Worm (Caenorhabditis elegans) whole organism, L1 larva: Measurements from ENCODE around the gene Y73B6BL.23.

ENCODE experiments used
- F16B12.6 ChIP-seq: fragments of 150-350 bp; optimal IDR thresholded peaks from 2 replicates; lab custom pipeline; 2014; ENCODE audit warnings: missing biosample characterization, missing genetic modification characterization
- aly-2 ChIP-seq: fragments of 150-350 bp; optimal IDR thresholded peaks from 2 replicates; lab custom pipeline; 2014; ENCODE audit warnings: missing biosample characterization, missing genetic modification characterization
- ama-1 ChIP-seq: fragments of 150-350 bp; optimal IDR thresholded peaks from 2 replicates; lab custom pipeline; 2014
- ceh-63 ChIP-seq: fragments of 200-800 bp; sonication (Bioruptor generic); optimal IDR thresholded peaks from 2 replicates; lab custom pipeline; 2018; ENCODE audit warnings: mild to moderate bottlenecking, missing genetic modification characterization, missing compliant biosample characterization
- ceh-8 ChIP-seq: fragments of 200-800 bp; sonication (Bioruptor generic); optimal IDR thresholded peaks from 2 replicates; lab custom pipeline; 2018; ENCODE audit warnings: mild to moderate bottlenecking, missing genetic modification characterization, moderate library complexity, missing compliant biosample characterization
- ces-1 ChIP-seq: fragments of 150-350 bp; optimal IDR thresholded peaks from 2 replicates; lab custom pipeline; 2014; ENCODE audit warnings: missing biosample characterization, missing genetic modification reagents, missing genetic modification characterization
- dpl-1 ChIP-seq, 3 experiments: fragments of 150-350 bp in 2 of 3; sonication (generic microtip) in 1 of 3; optimal IDR thresholded peaks; 2 replicates each; lab custom pipeline; 2014 to 2017; ENCODE audit warnings: missing biosample characterization in 3 of 3, missing genetic modification characterization in 3 of 3, missing genetic modification reagents in 3 of 3
- dsc-1 ChIP-seq: sonication (generic microtip); optimal IDR thresholded peaks from 2 replicates; lab custom pipeline; 2016; ENCODE audit warnings: mild to moderate bottlenecking, missing genetic modification characterization, missing compliant biosample characterization
- efl-1 ChIP-seq, 4 experiments: fragments of 150-350 bp; optimal IDR thresholded peaks in 3 of 4; peaks in 1 of 4; 1 replicate in 1 of 4; 2 replicates in 3 of 4; lab custom pipeline; 2014; ENCODE audit warnings: missing biosample characterization in 2 of 4, missing genetic modification characterization in 2 of 4, missing genetic modification reagents in 2 of 4
- efl-3 ChIP-seq: fragments of 200-800 bp; sonication (Bioruptor generic); optimal IDR thresholded peaks from 2 replicates; lab custom pipeline; 2018; ENCODE audit warnings: mild to moderate bottlenecking, missing genetic modification characterization, missing compliant biosample characterization
- egl-13 ChIP-seq: sonication (generic microtip); optimal IDR thresholded peaks from 2 replicates; lab custom pipeline; 2016; ENCODE audit warnings: missing genotype, missing genetic modification reagents, missing genetic modification characterization, missing compliant biosample characterization
- egl-27 ChIP-seq, 2 experiments: fragments of 150-350 bp in 1 of 2; sonication (generic microtip); optimal IDR thresholded peaks; 3 replicates each; lab custom pipeline; 2017 to 2018; ENCODE audit warnings: missing biosample characterization in 2 of 2, missing genetic modification characterization in 2 of 2, missing genetic modification reagents in 2 of 2
- elt-2 ChIP-seq: sonication (generic microtip); optimal IDR thresholded peaks from 2 replicates; lab custom pipeline; 2016; ENCODE audit warnings: missing genetic modification characterization, mild to moderate bottlenecking, inconsistent platforms, missing compliant biosample characterization, missing genetic modification reagents
- elt-3 ChIP-seq, 6 experiments: fragments of 150-350 bp in 1 of 6; sonication (generic microtip); optimal IDR thresholded peaks; 2 replicates each; lab custom pipeline; 2017 to 2018; ENCODE audit warnings: missing biosample characterization in 6 of 6, missing genetic modification characterization in 6 of 6, inconsistent platforms in 1 of 6
- fkh-8 ChIP-seq: sonication (generic microtip); optimal IDR thresholded peaks from 2 replicates; lab custom pipeline; 2016; ENCODE audit warnings: mild to moderate bottlenecking, missing genetic modification characterization, missing compliant biosample characterization
- grh-1 ChIP-seq: fragments of 200-800 bp; sonication (Bioruptor generic); IDR thresholded peaks from 2 replicates; pipeline ENCODE4 v1.3.6; 2022; ENCODE audit warnings: missing genetic modification reagents, missing genetic modification characterization, missing compliant biosample characterization
- hlh-17 ChIP-seq: fragments of 200-800 bp; sonication (Bioruptor generic); optimal IDR thresholded peaks from 2 replicates; lab custom pipeline; 2018; ENCODE audit warnings: missing genetic modification characterization, mild to moderate bottlenecking, missing compliant biosample characterization, moderate library complexity, borderline replicate concordance
- hlh-4 ChIP-seq: sonication (generic microtip); optimal IDR thresholded peaks from 2 replicates; lab custom pipeline; 2016; ENCODE audit warnings: mild to moderate bottlenecking, missing genetic modification characterization, missing compliant biosample characterization
- lin-14 ChIP-seq: fragments of 200-800 bp; sonication (Bioruptor generic); optimal IDR thresholded peaks from 2 replicates; lab custom pipeline; 2018; ENCODE audit warnings: mild to moderate bottlenecking, missing genetic modification characterization, moderate library complexity, missing compliant biosample characterization
- lin-39 ChIP-seq: fragments of 150-350 bp; optimal IDR thresholded peaks from 2 replicates; lab custom pipeline; 2014; ENCODE audit warnings: missing biosample characterization, missing genetic modification reagents, missing genetic modification characterization
- lsy-2 ChIP-seq, 2 experiments: fragments of 150-350 bp; optimal IDR thresholded peaks; 2 replicates each; lab custom pipeline; 2014; ENCODE audit warnings: missing biosample characterization in 2 of 2, missing genetic modification characterization in 2 of 2
- mab-9 ChIP-seq: fragments of 200-800 bp; sonication (Bioruptor generic); IDR thresholded peaks from 2 replicates; pipeline ENCODE4 v1.3.6; 2022; ENCODE audit warnings: missing genetic modification reagents, missing genetic modification characterization, missing compliant biosample characterization
- mep-1 ChIP-seq: fragments of 150-350 bp; optimal IDR thresholded peaks from 2 replicates; lab custom pipeline; 2014; ENCODE audit warnings: missing biosample characterization, missing genetic modification characterization
- nhr-11 ChIP-seq: fragments of 150-350 bp; optimal IDR thresholded peaks from 2 replicates; lab custom pipeline; 2014; ENCODE audit warnings: missing biosample characterization, missing genetic modification characterization
- nhr-237 ChIP-seq: fragments of 150-350 bp; optimal IDR thresholded peaks from 2 replicates; lab custom pipeline; 2014; ENCODE audit warnings: missing biosample characterization, missing genetic modification characterization
- nhr-28 ChIP-seq: fragments of 150-350 bp; optimal IDR thresholded peaks from 2 replicates; lab custom pipeline; 2014; ENCODE audit warnings: missing biosample characterization, missing genetic modification characterization
- nhr-47 ChIP-seq: sonication (generic microtip); optimal IDR thresholded peaks from 2 replicates; lab custom pipeline; 2016; ENCODE audit warnings: mild to moderate bottlenecking, missing genetic modification characterization, moderate library complexity, missing compliant biosample characterization
- nhr-71 ChIP-seq: sonication (generic microtip); optimal IDR thresholded peaks from 2 replicates; lab custom pipeline; 2016; ENCODE audit warnings: mild to moderate bottlenecking, missing genetic modification characterization, moderate library complexity, missing compliant biosample characterization
- nhr-84 ChIP-seq: sonication (generic microtip); optimal IDR thresholded peaks from 2 replicates; lab custom pipeline; 2017; ENCODE audit warnings: missing biosample characterization, missing genetic modification characterization
- nhr-85 ChIP-seq: sonication (generic microtip); peaks from one replicate; lab custom pipeline; 2016; ENCODE audit warnings: missing genetic modification characterization, inconsistent platforms, missing compliant biosample characterization
- nhr-90 ChIP-seq: sonication (generic microtip); optimal IDR thresholded peaks from 2 replicates; lab custom pipeline; 2016; ENCODE audit warnings: mild to moderate bottlenecking, missing genetic modification characterization, missing compliant biosample characterization; ENCODE audit not compliant: poor library complexity
- pag-3 ChIP-seq: sonication (generic microtip); optimal IDR thresholded peaks from 2 replicates; lab custom pipeline; 2017; ENCODE audit warnings: missing genetic modification characterization, mild to moderate bottlenecking, missing compliant biosample characterization, antibody characterized with exemption, borderline replicate concordance; ENCODE audit not compliant: insufficient read depth
- skn-1 ChIP-seq: fragments of 150-350 bp; optimal IDR thresholded peaks from 2 replicates; lab custom pipeline; 2014; ENCODE audit warnings: missing biosample characterization, missing genetic modification characterization
- snu-23 ChIP-seq: sonication (generic microtip); optimal IDR thresholded peaks from 2 replicates; lab custom pipeline; 2016; ENCODE audit warnings: missing genetic modification characterization, missing compliant biosample characterization
- sup-37 ChIP-seq: fragments of 200-800 bp; sonication (Bioruptor generic); optimal IDR thresholded peaks from 2 replicates; lab custom pipeline; 2018; ENCODE audit warnings: mild to moderate bottlenecking, missing genetic modification characterization, missing compliant biosample characterization
- swsn-7 ChIP-seq: sonication (generic microtip); optimal IDR thresholded peaks from 2 replicates; lab custom pipeline; 2016; ENCODE audit warnings: missing genetic modification characterization, missing compliant biosample characterization
- tbx-2 ChIP-seq: sonication (generic microtip); optimal IDR thresholded peaks from 2 replicates; lab custom pipeline; 2016; ENCODE audit warnings: missing genetic modification characterization, missing compliant biosample characterization
- unc-30 ChIP-seq: sonication (generic microtip); optimal IDR thresholded peaks from 2 replicates; lab custom pipeline; 2017; ENCODE audit warnings: missing biosample characterization, missing genetic modification characterization
- unc-98 ChIP-seq: fragments of 200-800 bp; sonication (Bioruptor generic); IDR thresholded peaks from 2 replicates; pipeline ENCODE4 v1.3.6; 2022; ENCODE audit warnings: missing genetic modification characterization, missing compliant biosample characterization
- zag-1 ChIP-seq: fragments of 150-350 bp; optimal IDR thresholded peaks from 2 replicates; lab custom pipeline; 2014; ENCODE audit warnings: missing biosample characterization, missing genetic modification characterization
- ztf-11 ChIP-seq, 2 experiments: sonication (generic microtip); optimal IDR thresholded peaks; 2 replicates each; lab custom pipeline; 2016 to 2017; ENCODE audit warnings: missing genetic modification characterization in 2 of 2, missing biosample characterization in 1 of 2, missing compliant biosample characterization in 1 of 2
- ztf-4 ChIP-seq: fragments of 150-350 bp; optimal IDR thresholded peaks from 2 replicates; lab custom pipeline; 2014; ENCODE audit warnings: missing biosample characterization, missing genetic modification characterization

Y73B6BL.23 gene

ce11 chrIV:6419031-6419582 lies at the start of gene Y73B6BL.23, which contains the start of gene htp-2:
Gene Y73B6BL.23 (minus strand): TSS chrIV:6419081.
Gene htp-2 (plus strand): TSS chrIV:6419522.
- no peak for TF ChIP-seq ceh-8 (GFP tag; lab: Kevin White, UChicago)
- no peak for TF ChIP-seq lin-39 (tag; lab: Kevin White, UChicago)
- TF ChIP-seq nhr-84 (tag; lab: Kevin White, UChicago), result no peak
- TF ChIP-seq dsc-1 (tag; lab: Kevin White, UChicago), result no peak
- no peak for TF ChIP-seq sup-37 (GFP tag; lab: Kevin White, UChicago)
- TF ChIP-seq ztf-11 (tag; optimal IDR thresholded peaks at IDR 0.05; lab: Kevin White, UChicago), result no peak
- no peak for TF ChIP-seq zag-1
- TF ChIP-seq pag-3, result no peak
- TF ChIP-seq fkh-8 (tag; lab: Kevin White, UChicago), result no peak
- TF ChIP-seq skn-1, result no peak
- TF ChIP-seq ztf-4 (tag; lab: Kevin White, UChicago), result no peak
- no peak for TF ChIP-seq hlh-4 (tag; lab: Kevin White, UChicago)
- no peak for TF ChIP-seq hlh-17 (GFP tag; lab: Kevin White, UChicago)
- no peak for TF ChIP-seq mab-9 (GFP tag; lab: Robert Waterston, UW)
- no peak for TF ChIP-seq nhr-90 (tag; lab: Kevin White, UChicago)
- TF ChIP-seq dpl-1 (GFP tag; optimal IDR thresholded peaks at IDR 0.05; lab: Kevin White, UChicago), result no peak
- TF ChIP-seq egl-27 (tag; optimal IDR thresholded peaks at IDR 0.05; lab: Kevin White, UChicago), result no peak

- TF ChIP-seq ceh-63 (GFP tag; lab: Kevin White, UChicago) (no peak), elt-3 (tag; optimal IDR thresholded peaks at IDR 0.05; lab: Kevin White, UChicago) (no peak), fkh-8 (tag; lab: Kevin White, UChicago) (no peak), nhr-47 (no peak), efl-3 (GFP tag; lab: Kevin White, UChicago) (no peak), nhr-237 (no peak), skn-1 (no peak), F16B12.6 (tag; lab: Kevin White, UChicago) (no peak), grh-1 (GFP tag; lab: Robert Waterston, UW) (no peak), tbx-2 (no peak), nhr-11 (tag; lab: Kevin White, UChicago) (no peak), nhr-71 (tag; lab: Kevin White, UChicago) (no peak), lsy-2 (tag; optimal IDR thresholded peaks at IDR 0.05; lab: Kevin White, UChicago) (no peak), aly-2 (tag; lab: Kevin White, UChicago) (no peak), pag-3 (no peak), egl-13 (no peak), lin-14 (GFP tag; lab: Kevin White, UChicago) (no peak), ces-1 (no peak), lin-39 (tag; lab: Kevin White, UChicago) (no peak), efl-1 (optimal IDR thresholded peaks at IDR 0.05; lab: Kevin White, UChicago) (no peak), efl-1 (GFP tag; optimal IDR thresholded peaks at IDR 0.05 in 1 of 2; lab: Kevin White, UChicago) (no peak)
Measured at ce11 chrIV:6464005-6464404, 45.1 kb upstream of the Y73B6BL.23 start, which contains the start of gene acr-25. Gene acr-25 (plus strand): TSS chrIV:6464305.

ce11 chrIV:6460596-6460995 lies 41.7 kb upstream of the Y73B6BL.23 start:
- TF ChIP-seq hlh-17 (GFP tag; lab: Kevin White, UChicago), result no peak
- TF ChIP-seq nhr-85 (tag; lab: Kevin White, UChicago), result no peak
- TF ChIP-seq unc-30 (tag; lab: Kevin White, UChicago), result no peak
- TF ChIP-seq nhr-28 (tag; lab: Kevin White, UChicago), result no peak
- TF ChIP-seq snu-23 (GFP tag; lab: Kevin White, UChicago), result no peak
- no peak for TF ChIP-seq egl-13
- no peak for TF ChIP-seq ama-1 (lab: Kevin White, UChicago)
- TF ChIP-seq ceh-8 (GFP tag; lab: Kevin White, UChicago), result no peak
- TF ChIP-seq mep-1, result no peak
- no peak for TF ChIP-seq swsn-7 (tag; lab: Kevin White, UChicago)
- TF ChIP-seq dpl-1 (GFP tag; optimal IDR thresholded peaks at IDR 0.05; lab: Kevin White, UChicago), result no peak
- TF ChIP-seq lin-14 (GFP tag; lab: Kevin White, UChicago), result no peak
- TF ChIP-seq elt-2 (tag; lab: Kevin White, UChicago), result no peak
- TF ChIP-seq unc-98 (GFP tag; lab: Robert Waterston, UW), result no peak
